Fruit fly (Drosophila melanogaster) whole organism, prepupa: Measurements from ENCODE around the gene tup.
A peak's percentile ranks its signal among the peaks of the same experiment; 100 is the strongest.

ENCODE experiments used
- CG10669 ChIP-seq: fragments of 200-800 bp; sonication (Bioruptor generic); optimal IDR thresholded peaks from 3 replicates; lab custom pipeline; 2018; ENCODE audit warnings: missing biosample characterization, mild to moderate bottlenecking, missing genetic modification characterization, moderate library complexity
- CG11762 ChIP-seq: fragments of 200-800 bp; sonication (Bioruptor generic); optimal IDR thresholded peaks from 3 replicates; lab custom pipeline; 2016; ENCODE audit warnings: missing biosample characterization, missing genetic modification characterization; ENCODE audit not compliant: insufficient read depth
- CG1621 ChIP-seq: fragments of 200-800 bp; sonication (Bioruptor generic); optimal IDR thresholded peaks from 3 replicates; lab custom pipeline; 2018; ENCODE audit warnings: missing biosample characterization, mild to moderate bottlenecking, missing genetic modification characterization
- CG3032 ChIP-seq: fragments of 200-800 bp; optimal IDR thresholded peaks from 2 replicates; lab custom pipeline; 2019; ENCODE audit warnings: missing biosample characterization, mild to moderate bottlenecking, missing genetic modification characterization, moderate library complexity
- CG31627 ChIP-seq: fragments of 200-800 bp; sonication (Bioruptor generic); optimal IDR thresholded peaks from 3 replicates; lab custom pipeline; 2016; ENCODE audit warnings: missing biosample characterization, missing genetic modification characterization
- CG32006 ChIP-seq: fragments of 200-800 bp; sonication (Bioruptor generic); optimal IDR thresholded peaks from 3 replicates; lab custom pipeline; 2017; ENCODE audit warnings: missing biosample characterization, mild to moderate bottlenecking, missing genetic modification characterization
- CG3919 ChIP-seq: fragments of 200-800 bp; sonication (Bioruptor generic); optimal IDR thresholded peaks from 3 replicates; lab custom pipeline; 2016; ENCODE audit warnings: missing biosample characterization, missing genetic modification characterization
- CG4318 ChIP-seq: fragments of 200-800 bp; sonication (Bioruptor generic); optimal IDR thresholded peaks from 3 replicates; lab custom pipeline; 2017; ENCODE audit warnings: missing biosample characterization, mild to moderate bottlenecking, missing genetic modification characterization
- CG6163 ChIP-seq: fragments of 200-800 bp; sonication (Bioruptor generic); IDR thresholded peaks from 3 replicates; pipeline ENCODE4 v1.3.6; 2022; ENCODE audit warnings: missing biosample characterization, missing genetic modification characterization
- CG6792 ChIP-seq: fragments of 200-800 bp; sonication (Bioruptor generic); optimal IDR thresholded peaks from 3 replicates; lab custom pipeline; 2016; ENCODE audit warnings: missing biosample characterization, missing genetic modification characterization
- CG6808 ChIP-seq: fragments of 200-800 bp; sonication (Bioruptor generic); optimal IDR thresholded peaks from 3 replicates; lab custom pipeline; 2017; ENCODE audit warnings: missing biosample characterization, missing genetic modification characterization, mild to moderate bottlenecking, moderate library complexity, missing genetic modification reagents
- CG7368 ChIP-seq: fragments of 200-800 bp; sonication (Bioruptor generic); optimal IDR thresholded peaks from 3 replicates; lab custom pipeline; 2016; ENCODE audit warnings: missing biosample characterization, missing genetic modification characterization
- CG8119 ChIP-seq: fragments of 200-800 bp; sonication (Bioruptor generic); IDR thresholded peaks from 3 replicates; pipeline ENCODE4 v1.3.6; 2022; ENCODE audit warnings: missing biosample characterization, missing genetic modification characterization
- CG8319 ChIP-seq: fragments of 200-800 bp; sonication (Bioruptor generic); optimal IDR thresholded peaks from 3 replicates; lab custom pipeline; 2016; ENCODE audit warnings: missing biosample characterization, missing genetic modification characterization
- CG8632 ChIP-seq: fragments of 200-800 bp; sonication (Bioruptor generic); optimal IDR thresholded peaks from 3 replicates; lab custom pipeline; 2016; ENCODE audit warnings: missing biosample characterization, missing genetic modification characterization
- Eip75B ChIP-seq: fragments of 200-800 bp; sonication (Bioruptor generic); optimal IDR thresholded peaks from 3 replicates; lab custom pipeline; 2016; ENCODE audit warnings: missing biosample characterization, missing genetic modification characterization
- Eip78C ChIP-seq: fragments of 200-800 bp; sonication (Bioruptor generic); peaks from one replicate; lab custom pipeline; 2016; ENCODE audit warnings: missing biosample characterization, missing genetic modification characterization
- Eip93F ChIP-seq: fragments of 200-800 bp; sonication (Bioruptor generic); optimal IDR thresholded peaks from 2 replicates; lab custom pipeline; 2016; ENCODE audit warnings: missing biosample characterization, mild to moderate bottlenecking, missing genetic modification characterization
- Ets21C ChIP-seq: fragments of 200-800 bp; sonication (Bioruptor generic); optimal IDR thresholded peaks from 3 replicates; lab custom pipeline; 2016; ENCODE audit warnings: missing biosample characterization, missing genetic modification characterization
- Gug ChIP-seq: fragments of 200-800 bp; sonication (Bioruptor generic); IDR thresholded peaks from 2 replicates; pipeline ENCODE4 v1.3.6; 2022; ENCODE audit warnings: missing biosample characterization, missing genetic modification characterization
- Hr39 ChIP-seq: fragments of 200-800 bp; sonication (Bioruptor generic); optimal IDR thresholded peaks from 2 replicates; lab custom pipeline; 2016; ENCODE audit warnings: missing biosample characterization, missing genetic modification characterization
- Lpt ChIP-seq: fragments of 200-800 bp; sonication (Bioruptor generic); optimal IDR thresholded peaks from 3 replicates; lab custom pipeline; 2016; ENCODE audit warnings: missing biosample characterization, missing genetic modification characterization
- Met ChIP-seq: fragments of 200-800 bp; sonication (Bioruptor generic); optimal IDR thresholded peaks from 3 replicates; lab custom pipeline; 2016; ENCODE audit warnings: missing biosample characterization, missing genetic modification characterization
- Smox ChIP-seq: fragments of 200-800 bp; sonication (Bioruptor generic); optimal IDR thresholded peaks from 3 replicates; lab custom pipeline; 2016; ENCODE audit warnings: missing biosample characterization, missing genetic modification characterization
- Sox102F ChIP-seq: fragments of 200-800 bp; sonication (Bioruptor generic); optimal IDR thresholded peaks from 2 replicates; lab custom pipeline; 2016; ENCODE audit warnings: missing biosample characterization, mild to moderate bottlenecking, missing genetic modification characterization
- Sox15 ChIP-seq: fragments of 200-800 bp; sonication (Bioruptor generic); optimal IDR thresholded peaks from 3 replicates; lab custom pipeline; 2016; ENCODE audit warnings: missing biosample characterization, missing genetic modification characterization
- achi ChIP-seq: fragments of 200-800 bp; sonication (Bioruptor generic); optimal IDR thresholded peaks from 3 replicates; lab custom pipeline; 2016; ENCODE audit warnings: missing biosample characterization, missing genetic modification characterization
- acj6 ChIP-seq: fragments of 200-800 bp; sonication (Bioruptor generic); optimal IDR thresholded peaks from 3 replicates; lab custom pipeline; 2016; ENCODE audit warnings: missing biosample characterization, missing genetic modification characterization
- cyc ChIP-seq: fragments of 200-800 bp; sonication (Bioruptor generic); optimal IDR thresholded peaks from 3 replicates; lab custom pipeline; 2016; ENCODE audit warnings: missing biosample characterization, missing genetic modification characterization
- dac ChIP-seq: fragments of 200-800 bp; sonication (Bioruptor generic); optimal IDR thresholded peaks from 2 replicates; lab custom pipeline; 2017; ENCODE audit warnings: missing biosample characterization, mild to moderate bottlenecking, missing genetic modification characterization
- eg ChIP-seq: fragments of 200-800 bp; sonication (Bioruptor generic); IDR thresholded peaks from 3 replicates; pipeline ENCODE4 v1.3.6; 2022; ENCODE audit warnings: missing biosample characterization, missing genetic modification characterization
- esn ChIP-seq: fragments of 200-800 bp; sonication (Bioruptor generic); optimal IDR thresholded peaks from 2 replicates; lab custom pipeline; 2016; ENCODE audit warnings: missing biosample characterization, mild to moderate bottlenecking, missing genetic modification characterization, moderate library complexity
- fd85E ChIP-seq: fragments of 200-800 bp; sonication (Bioruptor generic); optimal IDR thresholded peaks from 3 replicates; lab custom pipeline; 2016; ENCODE audit warnings: missing biosample characterization, missing genetic modification characterization
- fkh ChIP-seq: fragments of 200-800 bp; sonication (Bioruptor generic); optimal IDR thresholded peaks from 3 replicates; lab custom pipeline; 2017; ENCODE audit warnings: missing biosample characterization, mild to moderate bottlenecking, missing genetic modification characterization, moderate library complexity
- salr ChIP-seq, 2 experiments: fragments of 200-800 bp; sonication (Bioruptor generic); optimal IDR thresholded peaks; 3 replicates each; lab custom pipeline; 2016 to 2018; ENCODE audit warnings: missing biosample characterization in 2 of 2, missing genetic modification characterization in 2 of 2, mild to moderate bottlenecking in 1 of 2
- ss ChIP-seq, 2 experiments: fragments of 200-800 bp; sonication (Bioruptor generic); optimal IDR thresholded peaks; 2 replicates in 1 of 2; 3 replicates in 1 of 2; lab custom pipeline; 2017 to 2018; ENCODE audit warnings: mild to moderate bottlenecking in 2 of 2, missing biosample characterization in 2 of 2, missing genetic modification characterization in 2 of 2, moderate library complexity in 1 of 2
- svp ChIP-seq: fragments of 200-800 bp; sonication (Bioruptor generic); peaks from one replicate; lab custom pipeline; 2016; ENCODE audit warnings: missing biosample characterization, missing genetic modification characterization
- topi ChIP-seq: fragments of 200-800 bp; sonication (Bioruptor generic); optimal IDR thresholded peaks from 3 replicates; lab custom pipeline; 2016; ENCODE audit warnings: missing biosample characterization, missing genetic modification characterization
- vri ChIP-seq: fragments of 200-800 bp; sonication (Bioruptor generic); optimal IDR thresholded peaks from 3 replicates; lab custom pipeline; 2016; ENCODE audit warnings: missing biosample characterization, mild to moderate bottlenecking, missing genetic modification characterization

The tup gene

DNA sequence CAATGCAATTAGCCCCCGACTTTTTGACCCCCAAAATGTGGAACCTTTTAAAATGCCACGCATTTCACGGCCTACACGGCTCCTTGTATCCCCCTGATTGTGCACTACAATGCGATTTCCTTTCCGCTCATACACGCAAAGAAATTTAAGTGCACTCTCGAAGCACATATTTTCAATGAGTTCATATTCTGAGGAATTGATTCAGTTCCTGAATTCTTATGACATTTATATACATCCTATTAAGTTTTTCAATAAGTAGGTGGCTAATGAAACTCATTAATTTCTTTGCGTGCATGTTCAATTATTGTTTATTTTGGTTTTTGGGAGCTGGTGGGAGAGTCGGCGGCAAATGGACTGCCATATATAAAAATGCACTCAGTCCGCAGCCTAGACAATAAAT is 18.2 kb upstream of the tup start (continued):
- TF ChIP-seq CG10669 (GFP tag; lab: Kevin White, UChicago) (peak; percentile 10), topi (GFP tag; lab: Kevin White, UChicago) (peak; percentile 17), svp (GFP tag; lab: Kevin White, UChicago) (peak; percentile 64), CG4318 (GFP tag; lab: Kevin White, UChicago) (no peak), CG6163 (0 out of 3 replicates have a peak, but pooled peaks have one; percentile 58), Eip75B (GFP tag; lab: Kevin White, UChicago) (peak; percentile 5), achi (GFP tag; lab: Kevin White, UChicago) (peak; percentile 35)
- TF ChIP-seq, all 60 proteins: peak for 28

DNA sequence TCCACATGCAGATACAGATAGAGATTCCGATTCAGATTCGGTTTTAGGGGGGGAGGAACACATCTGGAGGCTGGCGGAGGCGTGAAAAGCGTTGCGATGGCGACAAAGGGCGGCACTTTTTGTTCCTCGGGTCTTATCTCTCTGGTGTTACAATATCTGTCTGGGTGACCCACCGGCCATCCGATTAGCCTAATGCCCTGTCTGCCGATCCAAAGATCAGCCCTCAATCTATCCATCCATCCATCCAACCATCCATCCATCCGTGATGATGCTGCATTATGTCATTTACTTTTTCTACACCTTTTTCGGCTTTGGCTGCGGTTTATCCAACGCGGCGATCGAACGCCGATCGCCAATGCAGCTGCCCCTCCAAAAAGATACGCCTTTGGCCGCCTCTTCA is 16.9 kb upstream of the tup start:
- TF ChIP-seq Met (no peak), svp (GFP tag; lab: Kevin White, UChicago) (peak; percentile 87), CG8119 (GFP tag; lab: Robert Waterston, UW) (no peak), ss (GFP tag; optimal IDR thresholded peaks at IDR 0.05; lab: Kevin White, UChicago) (no peak), Lpt (GFP tag; lab: Kevin White, UChicago) (no peak), Smox (GFP tag; lab: Kevin White, UChicago) (no peak), CG3032 (no peak)

DNA sequence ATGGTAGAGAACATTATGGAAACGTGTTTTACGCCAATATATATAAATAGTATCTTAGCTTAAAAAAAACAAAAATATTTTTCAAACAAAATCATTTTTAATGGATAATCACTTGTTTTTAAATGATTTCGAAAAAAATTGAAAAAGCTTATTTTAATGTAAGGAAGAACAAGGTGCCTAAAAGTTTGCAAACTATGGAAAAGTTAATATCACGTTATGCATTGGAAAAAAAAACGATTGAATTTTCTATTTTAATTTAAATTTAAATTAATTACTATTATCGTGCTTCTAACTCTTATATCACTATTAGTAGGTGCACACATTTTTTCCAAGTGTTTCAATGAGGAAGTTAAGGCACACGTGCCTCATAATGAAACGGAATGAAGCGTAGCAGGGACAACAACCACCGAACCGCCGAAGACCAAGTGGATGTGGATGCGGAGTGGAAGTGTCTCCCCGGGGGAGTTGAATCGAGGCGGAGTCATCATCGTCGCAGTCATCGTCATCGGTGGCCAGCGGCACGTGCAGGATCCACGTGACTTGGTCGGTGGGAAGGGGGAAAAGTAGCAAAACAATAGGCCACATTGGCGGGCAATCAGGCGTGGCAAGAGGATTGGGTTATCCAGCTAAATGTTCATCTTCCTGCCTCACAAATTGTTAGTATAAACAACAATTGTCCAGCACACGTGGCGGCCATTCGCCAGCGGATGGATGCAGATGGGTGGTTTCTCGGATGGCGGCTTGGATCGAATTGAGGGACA is 15.9 kb upstream of the tup start:
- peak; percentile 13 for TF ChIP-seq Smox (GFP tag; lab: Kevin White, UChicago)
- no peak for TF ChIP-seq Met
- TF ChIP-seq Eip78C = peak; percentile 43
- peak; percentile 15 for TF ChIP-seq esn
- no peak for TF ChIP-seq acj6 (GFP tag; lab: Kevin White, UChicago)

DNA sequence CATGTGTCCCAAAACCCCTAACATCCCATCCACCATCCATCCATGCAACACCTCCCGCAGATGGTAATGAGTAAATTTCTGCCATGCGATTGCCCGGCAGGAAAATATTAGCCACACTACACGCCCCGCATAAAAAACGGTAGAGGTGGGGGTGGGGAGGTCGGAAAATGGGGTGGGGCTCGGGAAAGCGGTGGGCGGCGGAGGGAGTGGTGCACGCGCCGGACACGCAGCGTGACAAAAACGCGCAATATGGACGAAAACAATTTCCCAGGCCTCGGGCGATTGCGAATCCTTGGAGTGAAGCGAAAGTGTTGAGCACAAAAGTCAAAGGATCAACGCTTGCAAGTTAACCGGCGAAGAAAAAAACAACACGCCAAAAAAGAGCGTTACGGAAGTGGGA is 15.3 kb upstream of the tup start:
- TF ChIP-seq CG11762 (GFP tag; lab: Kevin White, UChicago) (no peak), dac (GFP tag; lab: Kevin White, UChicago) (no peak), salr (GFP tag; optimal IDR thresholded peaks at IDR 0.05; lab: Kevin White, UChicago) (no peak), Ets21C (GFP tag; lab: Kevin White, UChicago) (no peak), Sox15 (GFP tag; lab: Kevin White, UChicago) (no peak), svp (GFP tag; lab: Kevin White, UChicago) (no peak), CG8319 (GFP tag; lab: Kevin White, UChicago) (no peak), vri (GFP tag; lab: Kevin White, UChicago) (no peak), Eip93F (GFP tag; lab: Kevin White, UChicago) (no peak), CG6163 (no peak), fkh (GFP tag; lab: Kevin White, UChicago) (no peak), CG6808 (GFP tag; lab: Kevin White, UChicago) (no peak), eg (GFP tag; lab: Robert Waterston, UW) (no peak), Hr39 (no peak), Met (no peak), cyc (GFP tag; lab: Kevin White, UChicago) (no peak), Smox (GFP tag; lab: Kevin White, UChicago) (no peak), CG7368 (GFP tag; lab: Kevin White, UChicago) (no peak), fd85E (GFP tag; lab: Kevin White, UChicago) (no peak)

DNA sequence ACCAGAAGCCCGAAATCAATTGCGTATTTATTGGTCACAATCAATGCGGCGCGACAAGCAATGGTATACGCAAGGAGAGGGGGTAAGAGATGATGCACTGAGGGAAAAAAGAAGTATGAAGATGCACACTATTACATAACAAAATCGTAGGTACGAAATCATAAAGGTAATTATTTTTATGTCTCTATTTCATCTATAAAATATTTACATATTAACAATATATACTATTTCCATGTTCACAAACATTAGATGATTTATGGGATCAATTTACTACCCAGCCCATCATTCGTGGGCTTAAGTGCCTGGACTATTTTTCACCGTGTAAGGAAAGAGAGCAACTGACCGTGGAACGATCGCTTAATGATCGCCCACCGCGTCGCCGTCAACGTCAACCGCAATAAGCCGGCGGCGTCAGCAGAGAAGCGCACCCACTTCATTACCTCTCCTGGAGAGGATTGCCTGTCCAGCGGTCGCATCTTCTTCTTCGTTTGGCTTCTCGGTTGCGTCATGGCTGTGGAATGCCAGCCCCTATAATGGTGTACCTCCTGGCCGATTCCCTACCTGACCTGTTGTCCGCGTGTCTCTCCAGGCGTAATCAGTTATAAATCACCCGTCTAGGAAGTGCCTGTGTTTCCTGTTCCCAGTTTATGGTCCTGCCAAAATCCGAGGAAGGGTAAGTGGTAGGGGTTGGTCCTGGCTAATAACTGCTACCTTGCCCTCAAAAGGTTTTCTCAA is 14.1 kb upstream of the tup start:
- TF ChIP-seq CG8632 (GFP tag; lab: Kevin White, UChicago) = no peak
- TF ChIP-seq Sox102F (GFP tag; lab: Kevin White, UChicago) = no peak
- TF ChIP-seq eg (GFP tag; lab: Robert Waterston, UW) = no peak
- TF ChIP-seq fkh (GFP tag; lab: Kevin White, UChicago) = no peak
- no peak for TF ChIP-seq Gug
- peak; percentile 16 for TF ChIP-seq CG3919 (GFP tag; lab: Kevin White, UChicago)
- TF ChIP-seq Sox15 (GFP tag; lab: Kevin White, UChicago) = no peak
- no peak for TF ChIP-seq CG32006 (GFP tag; lab: Kevin White, UChicago)
- no peak for TF ChIP-seq CG6163
- no peak for TF ChIP-seq CG8119 (GFP tag; lab: Robert Waterston, UW)
- TF ChIP-seq Lpt (GFP tag; lab: Kevin White, UChicago) = no peak
- TF ChIP-seq CG11762 (GFP tag; lab: Kevin White, UChicago) = no peak
- TF ChIP-seq CG1621 (tag; lab: Kevin White, UChicago) = no peak
- no peak for TF ChIP-seq CG8319 (GFP tag; lab: Kevin White, UChicago)
- no peak for TF ChIP-seq CG6792 (GFP tag; lab: Kevin White, UChicago)
- TF ChIP-seq Smox (GFP tag; lab: Kevin White, UChicago) = peak; percentile 9
- peak; percentile 9 for TF ChIP-seq CG10669 (GFP tag; lab: Kevin White, UChicago)
- TF ChIP-seq CG31627 (GFP tag; lab: Kevin White, UChicago) = no peak
- no peak for TF ChIP-seq Eip93F (GFP tag; lab: Kevin White, UChicago)
- TF ChIP-seq Met = peak; percentile 25
